Worm (Caenorhabditis elegans): ENCODE data around the gene Y70C5A.4.

DNA sequence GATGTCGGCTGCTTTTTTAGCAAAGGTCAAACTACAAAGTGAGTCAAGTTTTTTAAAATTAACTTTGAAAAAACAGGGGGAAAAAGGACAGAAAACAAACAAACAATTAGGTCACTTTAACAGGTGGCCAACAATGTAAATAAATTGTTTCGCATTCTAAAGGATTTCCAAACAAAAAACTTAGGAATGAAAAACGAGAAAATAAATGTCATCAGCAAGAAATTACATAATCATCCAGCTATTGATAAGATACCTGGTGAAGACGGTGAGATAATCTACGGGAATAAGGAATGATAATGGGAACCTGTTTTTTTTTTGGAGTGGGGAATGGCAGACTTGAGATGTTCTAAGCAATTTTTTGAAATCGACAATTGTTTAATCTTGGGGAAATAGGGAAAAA lies 21.5 kb upstream of the Y70C5A.4 start:
- TF ChIP-seq nhr-12 (tag; optimal IDR thresholded peaks at IDR 0.05) = no peak
- TF ChIP-seq unc-62 (GFP tag; optimal IDR thresholded peaks at IDR 0.05) = no peak
- TF ChIP-seq lin-13 (tag; optimal IDR thresholded peaks at IDR 0.05) = no peak
- no peak for TF ChIP-seq mls-2 (tag; optimal IDR thresholded peaks at IDR 0.05)
- TF ChIP-seq ceh-43 (GFP tag; optimal IDR thresholded peaks at IDR 0.05) = no peak
- TF ChIP-seq pha-4 (tag; optimal IDR thresholded peaks at IDR 0.05) = no peak
- TF ChIP-seq nhr-237 (tag; optimal IDR thresholded peaks at IDR 0.05) = no peak
- TF ChIP-seq nhr-2 (tag; optimal IDR thresholded peaks at IDR 0.05) = no peak
- no peak for TF ChIP-seq nhr-28 (tag; optimal IDR thresholded peaks at IDR 0.05)
- TF ChIP-seq M03D4.4 (tag; optimal IDR thresholded peaks at IDR 0.05) = no peak
- no peak for TF ChIP-seq ztf-11 (tag; optimal IDR thresholded peaks at IDR 0.05)
- no peak for TF ChIP-seq elt-1 (tag; optimal IDR thresholded peaks at IDR 0.05; ENCODE audit: borderline replicate concordance, insufficient read depth)
- no peak for TF ChIP-seq mab-5 (tag; optimal IDR thresholded peaks at IDR 0.05)
- no peak for TF ChIP-seq cnd-1 (tag; optimal IDR thresholded peaks at IDR 0.05)

Data from whole organism, mixed stage, embryonic.